Fruit fly (Drosophila melanogaster): Measurements from ENCODE around the gene abd-A.

abd-A gene

DNA sequence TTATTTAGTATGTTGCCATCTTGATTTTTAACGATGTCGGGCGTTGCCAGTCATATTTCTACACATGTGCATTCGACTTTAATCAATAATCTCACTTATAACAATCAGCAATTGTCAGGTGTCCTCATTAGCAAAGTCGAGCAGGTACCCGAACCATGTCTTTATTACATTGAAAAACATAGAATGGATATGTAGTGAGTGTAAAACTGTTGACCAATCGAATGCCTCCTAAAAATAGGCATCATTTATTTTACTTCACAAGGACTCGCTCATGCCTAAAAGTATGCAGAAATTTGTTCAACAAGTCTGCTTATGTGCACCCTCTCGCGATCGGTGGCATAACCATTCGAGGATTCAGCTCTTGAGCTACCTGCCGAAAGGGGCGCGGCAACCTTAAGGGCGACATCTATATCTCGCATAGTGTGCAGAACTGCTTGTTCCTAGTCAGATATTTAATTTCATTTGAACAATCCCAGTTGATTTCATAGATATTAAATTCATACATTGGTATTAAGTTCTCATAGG is 31.3 kb downstream of the abd-A start (continued):
- peak; percentile 78 for TF ChIP-seq grau (tag; optimal IDR thresholded peaks at IDR 0.05)
- TF ChIP-seq Myb (GFP tag; optimal IDR thresholded peaks at IDR 0.05), result peak; percentile 98
- peak; percentile 85 for TF ChIP-seq CG12659 (GFP tag; optimal IDR thresholded peaks at IDR 0.05)
- TF ChIP-seq ab (GFP tag; optimal IDR thresholded peaks at IDR 0.05), result peak; percentile 90
- TF ChIP-seq CG31388 (GFP tag; optimal IDR thresholded peaks at IDR 0.05), result peak; percentile 89
- TF ChIP-seq Oaz (GFP tag; IDR thresholded peaks at IDR 0.05), result peak; percentile 86
- peak; percentile 86 for TF ChIP-seq ap (GFP tag; IDR thresholded peaks at IDR 0.05)
- TF ChIP-seq gfzf (GFP tag; optimal IDR thresholded peaks at IDR 0.05), result peak; percentile 22
- TF ChIP-seq CG32772 (GFP tag; IDR thresholded peaks at IDR 0.05), result peak; percentile 91
- TF ChIP-seq pnt (GFP tag; optimal IDR thresholded peaks at IDR 0.05), result peak; percentile 91
- peak; percentile 75 for TF ChIP-seq CG5180 (GFP tag; optimal IDR thresholded peaks at IDR 0.05)
- no peak for TF ChIP-seq CG12299 (tag; optimal IDR thresholded peaks at IDR 0.05)
- peak; percentile 90 for TF ChIP-seq pho (GFP tag; optimal IDR thresholded peaks at IDR 0.05)
- peak; percentile 96 for TF ChIP-seq Atf3 (GFP tag; optimal IDR thresholded peaks at IDR 0.05)
- TF ChIP-seq inv (GFP tag; IDR thresholded peaks at IDR 0.05; ENCODE audit: partially characterized antibody), result peak; percentile 23; the same call in 1 of the 2 replicates
- TF ChIP-seq CG14050 (GFP tag; IDR thresholded peaks at IDR 0.05), result peak; percentile 75
- TF ChIP-seq CG13287 (GFP tag; IDR thresholded peaks at IDR 0.05; ENCODE audit: partially characterized antibody), result peak; percentile 56
- TF ChIP-seq CG7987 (GFP tag; optimal IDR thresholded peaks at IDR 0.05), result peak; percentile 98
- peak; percentile 57; the same call in 2 of the 3 replicates for TF ChIP-seq CG6791 (GFP tag; IDR thresholded peaks at IDR 0.05; ENCODE audit: partially characterized antibody)
- TF ChIP-seq croc (GFP tag; conservative IDR thresholded peaks at IDR 0.05), result peak; percentile 56; the same call in 2 of the 3 replicates
- TF ChIP-seq CG31365 (tag; optimal IDR thresholded peaks at IDR 0.05), result peak; percentile 97
- peak; percentile 48 for TF ChIP-seq row (GFP tag; IDR thresholded peaks at IDR 0.05)
- peak; percentile 99 for TF ChIP-seq Awh (GFP tag; IDR thresholded peaks at IDR 0.05)
- TF ChIP-seq CG1529 (GFP tag; optimal IDR thresholded peaks at IDR 0.05), result peak; percentile 78
- peak; percentile 61 for TF ChIP-seq CG15073 (GFP tag; optimal IDR thresholded peaks at IDR 0.05)
- peak; percentile 94 for TF ChIP-seq Hsf (GFP tag; optimal IDR thresholded peaks at IDR 0.05)
- TF ChIP-seq gsb (GFP tag; IDR thresholded peaks at IDR 0.05), result peak; percentile 71
- TF ChIP-seq scrt (GFP tag; optimal IDR thresholded peaks at IDR 0.05), result peak; percentile 81
- TF ChIP-seq Hmx (GFP tag; optimal IDR thresholded peaks at IDR 0.05), result peak; percentile 47
- peak; percentile 59; the same call in 1 of the 2 replicates for TF ChIP-seq CG8765 (GFP tag; IDR thresholded peaks at IDR 0.05)
- peak; percentile 80 for TF ChIP-seq CG11723 (GFP tag; optimal IDR thresholded peaks at IDR 0.05)
- TF ChIP-seq CG8281 (tag; optimal IDR thresholded peaks at IDR 0.05), result peak; percentile 81
- TF ChIP-seq dm (GFP tag; optimal IDR thresholded peaks at IDR 0.05), result peak; percentile 89
- peak; percentile 71 for TF ChIP-seq CG13296 (GFP tag; optimal IDR thresholded peaks at IDR 0.05)
- peak; percentile 94 for TF ChIP-seq CG12071 (GFP tag; optimal IDR thresholded peaks at IDR 0.05)
- TF ChIP-seq Max (GFP tag; optimal IDR thresholded peaks at IDR 0.05), result peak; percentile 88
- peak; percentile 66; the same call in 1 of the 2 replicates for TF ChIP-seq bbx (GFP tag; IDR thresholded peaks at IDR 0.05; ENCODE audit: partially characterized antibody)
- peak; percentile 84 for TF ChIP-seq Gug (GFP tag; IDR thresholded peaks at IDR 0.05)
- TF ChIP-seq Dek (tag; optimal IDR thresholded peaks at IDR 0.05), result peak; percentile 70
- TF ChIP-seq CG10565 (GFP tag; optimal IDR thresholded peaks at IDR 0.05), result peak; percentile 85
- peak; percentile 71; the same call in 1 of the 2 replicates for TF ChIP-seq aop (GFP tag; IDR thresholded peaks at IDR 0.05)
- peak; percentile 66 for TF ChIP-seq CG12391 (tag; optimal IDR thresholded peaks at IDR 0.05)
- TF ChIP-seq tx (GFP tag; optimal IDR thresholded peaks at IDR 0.05), result peak; percentile 87
- peak; percentile 93 for TF ChIP-seq pita (GFP tag; optimal IDR thresholded peaks at IDR 0.05)
- TF ChIP-seq CG17328 (GFP tag; IDR thresholded peaks at IDR 0.05), result peak; percentile 88
- TF ChIP-seq mirr (GFP tag; optimal IDR thresholded peaks at IDR 0.05), result peak; percentile 92
- no peak for TF ChIP-seq CG32767 (GFP tag; IDR thresholded peaks at IDR 0.05)
- TF ChIP-seq CG17361 (GFP tag; IDR thresholded peaks at IDR 0.05), result peak; percentile 55; the same call in 2 of the 3 replicates
- TF ChIP-seq CG18599 (GFP tag; optimal IDR thresholded peaks at IDR 0.05), result peak; percentile 93
- TF ChIP-seq CG11085 (GFP tag; IDR thresholded peaks at IDR 0.05), result peak; percentile 86
